Fruit fly (Drosophila melanogaster) Kc167 (cell line): ENCODE data around the gene CG32152.

Experiments
- h ChIP-seq: fragments of >200 bp; optimal IDR thresholded peaks from 3 replicates; lab custom pipeline; 2018; ENCODE audit warnings: missing external identifiers
- insv ChIP-seq: fragments of >200 bp; optimal IDR thresholded peaks from 3 replicates; lab custom pipeline; 2018; ENCODE audit warnings: missing external identifiers

dm6 chr3L:16168503-16169189 is 24.8 kb upstream of the CG32152 start:
- no peak for TF ChIP-seq h (lab: Kevin White, UChicago)
- TF ChIP-seq insv (lab: Kevin White, UChicago), result no peak
